Worm (Caenorhabditis elegans) whole organism, L3 larva: ENCODE measurements around the gene Y61B8A.6.

Source experiments
- elt-2 ChIP-seq: sonication (generic microtip); optimal IDR thresholded peaks from 2 replicates; lab custom pipeline; 2016; ENCODE audit warnings: missing genetic modification reagents, mild to moderate bottlenecking, missing genetic modification characterization, missing compliant biosample characterization
- fos-1 ChIP-seq: fragments of 150-350 bp; optimal IDR thresholded peaks from 2 replicates; lab custom pipeline; 2014; ENCODE audit warnings: missing biosample characterization, missing genetic modification characterization
- nhr-77 ChIP-seq: fragments of 150-350 bp; optimal IDR thresholded peaks from 2 replicates; lab custom pipeline; 2014; ENCODE audit warnings: missing biosample characterization, missing genetic modification characterization

Y61B8A.6 gene

DNA sequence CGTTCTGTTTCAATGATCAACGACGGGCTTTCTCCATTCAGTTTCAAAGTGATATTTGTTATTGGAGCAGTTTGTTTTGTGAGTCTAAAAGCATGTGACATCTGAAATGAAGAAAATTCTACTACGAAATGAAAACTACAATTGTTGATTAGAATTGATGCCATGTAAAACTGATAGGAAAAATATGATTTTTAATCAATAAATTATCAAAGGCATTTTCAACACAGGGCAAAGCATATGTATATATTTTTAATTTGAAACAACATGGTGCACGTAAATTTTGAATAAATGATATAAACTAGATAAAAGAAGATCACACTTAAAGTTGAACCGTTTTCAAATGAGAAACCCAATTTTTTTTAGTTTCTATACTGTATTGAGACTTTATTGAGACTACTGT lies 49.7 kb downstream of the Y61B8A.6 start, which contains the start of gene K10G4.5:
Gene K10G4.5, minus strand, starts transcription at position 101 of the 400 bp plus-strand sequence.
- TF ChIP-seq nhr-77 (tag; lab: Kevin White, UChicago) (no peak), elt-2 (tag; lab: Kevin White, UChicago) (peak; percentile 10), fos-1 (tag; lab: Kevin White, UChicago) (no peak)
